Worm (Caenorhabditis elegans) whole organism, young adult: ENCODE measurements around the gene gbf-1.

Source experiments
- B0019.2 ChIP-seq: fragments of 200-800 bp; sonication (Bioruptor generic); conservative IDR thresholded peaks from 2 replicates; pipeline ENCODE4 v1.3.6; 2022; ENCODE audit warnings: missing genetic modification reagents, missing genetic modification characterization, missing compliant biosample characterization
- F49E8.2 ChIP-seq: sonication (generic microtip); optimal IDR thresholded peaks from 3 replicates; lab custom pipeline; 2017; ENCODE audit warnings: missing genetic modification characterization, mild to moderate bottlenecking, missing compliant biosample characterization, antibody characterized with exemption, moderate library complexity; ENCODE audit not compliant: insufficient read depth
- F52B5.7 ChIP-seq: sonication (generic microtip); optimal IDR thresholded peaks from 2 replicates; lab custom pipeline; 2016; ENCODE audit warnings: mild to moderate bottlenecking, missing genetic modification characterization, missing compliant biosample characterization
- F57A8.1 ChIP-seq: fragments of 200-800 bp; sonication (Bioruptor generic); optimal IDR thresholded peaks from 2 replicates; lab custom pipeline; 2018; ENCODE audit warnings: mild to moderate bottlenecking, missing genetic modification characterization, moderate library complexity, missing compliant biosample characterization
- F57C9.4 ChIP-seq: sonication (generic microtip); optimal IDR thresholded peaks from 2 replicates; lab custom pipeline; 2017; ENCODE audit warnings: mild to moderate bottlenecking, missing genetic modification characterization, missing compliant biosample characterization
- K11D2.4 ChIP-seq: fragments of 200-800 bp; sonication (Bioruptor generic); IDR thresholded peaks from 2 replicates; pipeline ENCODE4 v1.3.6; 2022; ENCODE audit warnings: missing genetic modification reagents, missing genetic modification characterization, missing compliant biosample characterization
- Y53G8AR.9 ChIP-seq: fragments of 200-800 bp; sonication (Bioruptor generic); conservative IDR thresholded peaks from 2 replicates; pipeline ENCODE4 v1.3.6; 2022; ENCODE audit warnings: missing genetic modification reagents, missing genetic modification characterization, missing compliant biosample characterization
- Y95B8A.8 ChIP-seq: fragments of 200-800 bp; sonication (Bioruptor generic); IDR thresholded peaks from 2 replicates; pipeline ENCODE4 v1.3.6; 2022; ENCODE audit warnings: missing genetic modification reagents, missing genetic modification characterization, missing compliant biosample characterization
- ZK185.1 ChIP-seq: sonication (generic microtip); optimal IDR thresholded peaks from 2 replicates; lab custom pipeline; 2016; ENCODE audit warnings: mild to moderate bottlenecking, missing genetic modification characterization, missing compliant biosample characterization; ENCODE audit not compliant: poor library complexity, severe bottlenecking
- akir-1 ChIP-seq: fragments of 200-800 bp; sonication (Bioruptor generic); optimal IDR thresholded peaks from 2 replicates; lab custom pipeline; 2018; ENCODE audit warnings: mild to moderate bottlenecking, missing genetic modification characterization, moderate library complexity, missing compliant biosample characterization
- atf-7 ChIP-seq: sonication (generic microtip); optimal IDR thresholded peaks from 2 replicates; lab custom pipeline; 2017; ENCODE audit warnings: mild to moderate bottlenecking, missing genetic modification characterization, missing compliant biosample characterization
- attf-6 ChIP-seq: fragments of 200-800 bp; sonication (Bioruptor generic); IDR thresholded peaks from 2 replicates; pipeline ENCODE4 v1.3.6; 2022; ENCODE audit warnings: missing genetic modification reagents, missing genetic modification characterization, missing compliant biosample characterization
- cebp-2 ChIP-seq: fragments of 200-800 bp; sonication (Bioruptor generic); IDR thresholded peaks from 2 replicates; pipeline ENCODE4 v1.3.6; 2022; ENCODE audit warnings: missing genetic modification characterization, missing compliant biosample characterization
- ceh-100 ChIP-seq: fragments of 200-800 bp; sonication (Bioruptor generic); IDR thresholded peaks from 2 replicates; pipeline ENCODE4 v1.3.6; 2022; ENCODE audit warnings: missing genetic modification reagents, missing genetic modification characterization, missing compliant biosample characterization
- dpff-1 ChIP-seq: sonication (generic microtip); optimal IDR thresholded peaks from 2 replicates; lab custom pipeline; 2017; ENCODE audit warnings: mild to moderate bottlenecking, missing genetic modification characterization, missing compliant biosample characterization
- egrh-3 ChIP-seq: fragments of 200-800 bp; sonication (Bioruptor generic); IDR thresholded peaks from 2 replicates; pipeline ENCODE4 v1.3.6; 2022; ENCODE audit warnings: missing genetic modification reagents, missing genetic modification characterization, missing compliant biosample characterization
- ekl-4 ChIP-seq: fragments of 200-800 bp; sonication (Bioruptor generic); IDR thresholded peaks from 2 replicates; pipeline ENCODE4 v1.3.6; 2022; ENCODE audit warnings: missing genetic modification reagents, missing genetic modification characterization, missing compliant biosample characterization
- ets-4 ChIP-seq: fragments of 200-800 bp; sonication (Bioruptor generic); optimal IDR thresholded peaks from 2 replicates; lab custom pipeline; 2018; ENCODE audit warnings: mild to moderate bottlenecking, missing genetic modification characterization, missing compliant biosample characterization
- fkh-3 ChIP-seq: sonication (generic microtip); optimal IDR thresholded peaks from 2 replicates; lab custom pipeline; 2016; ENCODE audit warnings: mild to moderate bottlenecking, missing genetic modification characterization, missing compliant biosample characterization
- gei-17 ChIP-seq: fragments of 200-800 bp; sonication (Bioruptor generic); optimal IDR thresholded peaks from 2 replicates; lab custom pipeline; 2018; ENCODE audit warnings: mild to moderate bottlenecking, missing genetic modification characterization, missing compliant biosample characterization
- hmg-1.2 ChIP-seq: fragments of 200-800 bp; sonication (Bioruptor generic); IDR thresholded peaks from 2 replicates; pipeline ENCODE4 v1.3.6; 2022; ENCODE audit warnings: missing genetic modification reagents, missing genetic modification characterization, missing compliant biosample characterization
- hrde-1 ChIP-seq: sonication (generic microtip); optimal IDR thresholded peaks from 2 replicates; lab custom pipeline; 2016; ENCODE audit warnings: missing genetic modification characterization, mild to moderate bottlenecking, missing compliant biosample characterization, moderate library complexity, missing genotype, missing genetic modification reagents, borderline replicate concordance
- hsf-1 ChIP-seq: fragments of 200-800 bp; sonication (Bioruptor generic); IDR thresholded peaks from 2 replicates; pipeline ENCODE4 v1.3.6; 2022; ENCODE audit warnings: missing genetic modification reagents, missing genetic modification characterization, missing compliant biosample characterization
- lsl-1 ChIP-seq: fragments of 200-800 bp; sonication (Bioruptor generic); optimal IDR thresholded peaks from 2 replicates; lab custom pipeline; 2018; ENCODE audit warnings: mild to moderate bottlenecking, missing genetic modification characterization, moderate library complexity, missing compliant biosample characterization
- lsy-27 ChIP-seq: sonication (generic microtip); optimal IDR thresholded peaks from 2 replicates; lab custom pipeline; 2017; ENCODE audit warnings: missing genetic modification characterization, mild to moderate bottlenecking, missing compliant biosample characterization, antibody characterized with exemption, missing genotype, borderline replicate concordance; ENCODE audit not compliant: insufficient read depth
- mes-4 ChIP-seq: sonication (generic microtip); optimal IDR thresholded peaks from 2 replicates; lab custom pipeline; 2016; ENCODE audit warnings: missing genotype, missing genetic modification characterization, missing compliant biosample characterization
- nfyb-1 ChIP-seq: fragments of 200-800 bp; sonication (Bioruptor generic); IDR thresholded peaks from 2 replicates; pipeline ENCODE4 v1.3.6; 2022; ENCODE audit warnings: missing genetic modification reagents, missing genetic modification characterization, missing compliant biosample characterization
- nhr-27 ChIP-seq: fragments of 200-800 bp; sonication (Bioruptor generic); optimal IDR thresholded peaks from 2 replicates; lab custom pipeline; 2018; ENCODE audit warnings: mild to moderate bottlenecking, missing genetic modification characterization, moderate library complexity, missing compliant biosample characterization
- nhr-80 ChIP-seq: sonication (generic microtip); optimal IDR thresholded peaks from 2 replicates; lab custom pipeline; 2016; ENCODE audit warnings: missing genetic modification characterization, missing compliant biosample characterization
- pha-4 ChIP-seq: fragments of 150-350 bp; sonication (generic microtip); optimal IDR thresholded peaks from 2 replicates; lab custom pipeline; 2014; ENCODE audit warnings: missing biosample characterization, missing genetic modification reagents, missing genetic modification characterization
- rcor-1 ChIP-seq: fragments of 200-800 bp; sonication (Bioruptor generic); IDR thresholded peaks from 2 replicates; pipeline ENCODE4 v1.3.6; 2022; ENCODE audit warnings: missing genetic modification reagents, missing genetic modification characterization, missing compliant biosample characterization
- sdz-38 ChIP-seq: sonication (generic microtip); optimal IDR thresholded peaks from 2 replicates; lab custom pipeline; 2016; ENCODE audit warnings: missing genotype, missing genetic modification characterization, missing compliant biosample characterization
- sea-2 ChIP-seq: fragments of 200-800 bp; sonication (Bioruptor generic); IDR thresholded peaks from 2 replicates; pipeline ENCODE4 v1.3.6; 2022; ENCODE audit warnings: missing genetic modification characterization, missing compliant biosample characterization
- snpc-1.1 ChIP-seq: sonication (generic microtip); optimal IDR thresholded peaks from 2 replicates; lab custom pipeline; 2017; ENCODE audit warnings: missing genetic modification characterization, mild to moderate bottlenecking, missing compliant biosample characterization, antibody characterized with exemption, moderate library complexity, missing genotype, missing genetic modification reagents; ENCODE audit not compliant: insufficient read depth
- unc-62 ChIP-seq: fragments of 150-350 bp; optimal IDR thresholded peaks from 2 replicates; lab custom pipeline; 2014; ENCODE audit warnings: missing biosample characterization, missing genetic modification reagents, missing genetic modification characterization
- xnd-1 ChIP-seq: sonication (generic microtip); optimal IDR thresholded peaks from 2 replicates; lab custom pipeline; 2016; ENCODE audit warnings: missing genotype, missing genetic modification reagents, missing genetic modification characterization, missing compliant biosample characterization
- zim-3 ChIP-seq: sonication (generic microtip); optimal IDR thresholded peaks from 2 replicates; lab custom pipeline; 2017; ENCODE audit warnings: mild to moderate bottlenecking, missing genetic modification characterization, moderate library complexity, missing compliant biosample characterization
- ztf-18 ChIP-seq: sonication (generic microtip); optimal IDR thresholded peaks from 2 replicates; lab custom pipeline; 2016; ENCODE audit warnings: missing genotype, mild to moderate bottlenecking, missing genetic modification characterization, missing compliant biosample characterization
- ztf-22 ChIP-seq: fragments of 200-800 bp; sonication (Bioruptor generic); optimal IDR thresholded peaks from 2 replicates; lab custom pipeline; 2018; ENCODE audit warnings: mild to moderate bottlenecking, missing genetic modification characterization, moderate library complexity, missing compliant biosample characterization
- ztf-26 ChIP-seq: sonication (generic microtip); optimal IDR thresholded peaks from 2 replicates; lab custom pipeline; 2017; ENCODE audit warnings: missing genetic modification characterization, missing compliant biosample characterization
- ztf-6 ChIP-seq: fragments of 200-800 bp; sonication (Bioruptor generic); IDR thresholded peaks from 2 replicates; pipeline ENCODE4 v1.3.6; 2022; ENCODE audit warnings: missing genetic modification reagents, missing genetic modification characterization, missing compliant biosample characterization

gbf-1 gene

DNA sequence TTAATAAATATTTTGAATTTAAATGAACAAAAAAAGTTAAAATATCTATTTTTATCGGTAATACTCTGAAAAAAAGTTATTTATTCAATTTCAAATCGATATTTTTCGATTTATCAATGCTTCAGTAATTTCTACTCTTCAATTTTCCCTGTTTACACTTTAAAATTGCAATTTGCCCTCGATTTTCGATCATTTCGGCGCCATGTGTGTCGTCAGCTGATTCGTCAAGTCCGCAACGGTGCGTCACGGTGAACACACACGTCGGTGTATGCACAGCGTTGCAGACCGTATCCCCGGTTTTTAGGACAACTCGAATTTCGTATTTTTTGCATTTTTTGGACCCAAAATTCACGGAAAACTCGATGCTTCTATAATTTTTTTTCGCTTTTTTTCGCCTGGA, 49.8 kb upstream of the gbf-1 start, which contains the start of gene C18D11.3 (continued):
- peak; percentile 36 for TF ChIP-seq ztf-22
- TF ChIP-seq atf-7 (tag; lab: Kevin White, UChicago), result peak; percentile 32
- TF ChIP-seq K11D2.4 (GFP tag; lab: Robert Waterston, UW), result 0 out of 2 replicates have a peak, but pooled peaks have one; percentile 56
- no peak for TF ChIP-seq ZK185.1 (tag; lab: Kevin White, UChicago)
- peak; percentile 65; the same call in 1 of the 2 replicates for TF ChIP-seq ekl-4 (GFP tag; lab: Robert Waterston, UW)
- no peak for TF ChIP-seq ztf-6 (GFP tag; lab: Robert Waterston, UW)
- no peak for TF ChIP-seq F49E8.2 (tag; lab: Kevin White, UChicago)
- 0 out of 2 replicates have a peak, but pooled peaks have one; percentile 46 for TF ChIP-seq B0019.2 (GFP tag; lab: Robert Waterston, UW)
- TF ChIP-seq ztf-18, result peak; percentile 8
- no peak for TF ChIP-seq dpff-1 (tag; lab: Kevin White, UChicago)
- no peak for TF ChIP-seq lsy-27 (tag; lab: Kevin White, UChicago)
- no peak for TF ChIP-seq ztf-26 (tag; lab: Kevin White, UChicago)
- no peak for TF ChIP-seq mes-4
- TF ChIP-seq xnd-1 (tag; lab: Kevin White, UChicago), result no peak
- TF ChIP-seq snpc-1.1 (tag; lab: Kevin White, UChicago), result no peak
- no peak for TF ChIP-seq nhr-27 (tag; lab: Kevin White, UChicago)
- TF ChIP-seq pha-4 (tag; lab: Kevin White, UChicago), result peak; percentile 64
- TF ChIP-seq nfyb-1 (GFP tag; lab: Robert Waterston, UW), result peak; percentile 80
- TF ChIP-seq lsl-1 (GFP tag; lab: Kevin White, UChicago), result peak; percentile 84
- 0 out of 2 replicates have a peak, but pooled peaks have one; percentile 37 for TF ChIP-seq hsf-1
- no peak for TF ChIP-seq gei-17 (GFP tag; lab: Kevin White, UChicago)
- TF ChIP-seq Y53G8AR.9, result 0 out of 2 replicates have a peak, but pooled peaks have one; percentile 48
- TF ChIP-seq ceh-100 (GFP tag; lab: Robert Waterston, UW), result peak; percentile 75
- TF ChIP-seq fkh-3, result no peak
- TF ChIP-seq cebp-2 (GFP tag; lab: Robert Waterston, UW), result no peak
- peak; percentile 19; the same call in 1 of the 2 replicates for TF ChIP-seq rcor-1 (GFP tag; lab: Robert Waterston, UW)
- TF ChIP-seq F52B5.7 (tag; lab: Kevin White, UChicago), result no peak
- TF ChIP-seq egrh-3 (GFP tag; lab: Robert Waterston, UW), result 0 out of 2 replicates have a peak, but pooled peaks have one; percentile 14
- TF ChIP-seq ets-4, result peak; percentile 27
- no peak for TF ChIP-seq unc-62
- TF ChIP-seq sdz-38 (tag; lab: Kevin White, UChicago), result no peak
- TF ChIP-seq F57C9.4, result no peak
- TF ChIP-seq F57A8.1, result no peak
- no peak for TF ChIP-seq hrde-1 (tag; lab: Kevin White, UChicago)

DNA sequence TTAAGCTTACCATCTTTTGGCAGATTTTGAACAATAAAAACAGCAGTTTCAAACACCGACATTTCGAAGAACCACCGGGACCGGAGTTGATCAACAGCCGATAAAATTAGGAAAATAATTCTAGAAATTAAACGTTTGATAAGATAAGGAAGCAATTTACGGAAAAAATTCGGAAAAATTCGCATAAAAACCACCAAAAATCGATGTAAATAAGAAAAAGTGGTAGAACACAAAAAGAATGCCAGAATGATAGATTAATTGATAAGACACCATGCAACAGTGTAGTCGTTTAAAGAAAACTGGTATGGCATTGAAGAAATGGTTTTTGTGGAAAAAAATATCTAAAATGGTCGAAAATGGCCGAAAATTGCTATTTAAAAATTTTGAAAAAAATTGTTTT, 48.9 kb upstream of the gbf-1 start, which contains the start of gene maa-1:
TSS of gene maa-1 (minus strand) at position 120 of the 400 bp plus-strand sequence.
- TF ChIP-seq sea-2 (no peak), zim-3 (tag; lab: Kevin White, UChicago) (no peak), attf-6 (no peak), hmg-1.2 (GFP tag; lab: Robert Waterston, UW) (no peak), Y95B8A.8 (no peak), akir-1 (no peak), nhr-80 (peak; percentile 48)
